Worm (Caenorhabditis elegans) whole organism, L4 larva: ENCODE measurements around the gene fbxa-170.

ENCODE experiments used
- D1046.2 ChIP-seq: fragments of 200-800 bp; sonication (Bioruptor generic); IDR thresholded peaks from 2 replicates; pipeline ENCODE4 v1.3.6; 2022; ENCODE audit warnings: missing genetic modification characterization, missing compliant biosample characterization
- F26F4.8 ChIP-seq: fragments of 200-800 bp; sonication (Bioruptor generic); conservative IDR thresholded peaks from 2 replicates; pipeline ENCODE4 v1.3.6; 2022; ENCODE audit warnings: missing genetic modification characterization, missing compliant biosample characterization
- F37D6.2 ChIP-seq: sonication (generic microtip); optimal IDR thresholded peaks from 2 replicates; lab custom pipeline; 2016; ENCODE audit warnings: mild to moderate bottlenecking, missing genetic modification characterization, missing compliant biosample characterization
- R02D3.7 ChIP-seq: fragments of 150-350 bp; sonication (generic microtip); optimal IDR thresholded peaks from 3 replicates; lab custom pipeline; 2014; ENCODE audit warnings: missing biosample characterization, missing genetic modification characterization
- T20F7.1 ChIP-seq: fragments of 200-800 bp; sonication (Bioruptor generic); optimal IDR thresholded peaks from 2 replicates; lab custom pipeline; 2018; ENCODE audit warnings: mild to moderate bottlenecking, missing genetic modification characterization, missing compliant biosample characterization
- T26A8.4 ChIP-seq: fragments of 200-800 bp; sonication (Bioruptor generic); IDR thresholded peaks from 2 replicates; pipeline ENCODE4 v1.3.6; 2022; ENCODE audit warnings: missing genetic modification characterization, missing compliant biosample characterization
- Y48G9A.11 ChIP-seq: fragments of 200-800 bp; sonication (Bioruptor generic); IDR thresholded peaks from 2 replicates; pipeline ENCODE4 v1.3.6; 2022; ENCODE audit warnings: missing genetic modification reagents, missing genetic modification characterization, missing compliant biosample characterization
- Y75B8A.6 ChIP-seq: fragments of 200-800 bp; sonication (Bioruptor generic); IDR thresholded peaks from 2 replicates; pipeline ENCODE4 v1.3.6; 2022; ENCODE audit warnings: missing genetic modification reagents, missing genetic modification characterization, missing compliant biosample characterization
- ZK546.5 ChIP-seq, 2 experiments: sonication (generic microtip); optimal IDR thresholded peaks; 2 replicates each; lab custom pipeline; 2017; ENCODE audit warnings: missing biosample characterization in 2 of 2, missing genetic modification characterization in 2 of 2
- aha-1 ChIP-seq: fragments of 150-350 bp; peaks from one replicate; lab custom pipeline; 2014; ENCODE audit warnings: missing biosample characterization, missing genetic modification characterization
- aly-2 ChIP-seq: sonication (generic microtip); optimal IDR thresholded peaks from 2 replicates; lab custom pipeline; 2018; ENCODE audit warnings: missing biosample characterization, missing genetic modification characterization
- attf-4 ChIP-seq: sonication (generic microtip); optimal IDR thresholded peaks from 3 replicates; lab custom pipeline; 2017; ENCODE audit warnings: missing biosample characterization, missing genetic modification characterization
- ceh-28 ChIP-seq: fragments of 150-350 bp; optimal IDR thresholded peaks from 2 replicates; lab custom pipeline; 2014; ENCODE audit warnings: missing biosample characterization, missing genetic modification reagents, missing genetic modification characterization
- ceh-44 ChIP-seq: fragments of 200-800 bp; sonication (Bioruptor generic); IDR thresholded peaks from 2 replicates; pipeline ENCODE4 v1.3.6; 2022; ENCODE audit warnings: missing genetic modification reagents, missing genetic modification characterization, missing compliant biosample characterization
- cey-2 ChIP-seq: sonication (generic microtip); optimal IDR thresholded peaks from 3 replicates; lab custom pipeline; 2017; ENCODE audit warnings: missing genetic modification characterization, mild to moderate bottlenecking, missing compliant biosample characterization, antibody characterized with exemption, borderline replicate concordance; ENCODE audit not compliant: insufficient read depth
- daf-12 ChIP-seq: fragments of 150-350 bp; optimal IDR thresholded peaks from 2 replicates; lab custom pipeline; 2014; ENCODE audit warnings: missing biosample characterization, missing genetic modification reagents, missing genetic modification characterization
- dmd-8 ChIP-seq: fragments of 200-800 bp; sonication (Bioruptor generic); IDR thresholded peaks from 2 replicates; pipeline ENCODE4 v1.3.6; 2022; ENCODE audit warnings: missing genetic modification characterization, missing compliant biosample characterization
- egl-43 ChIP-seq: fragments of 200-800 bp; sonication (Bioruptor generic); IDR thresholded peaks from 2 replicates; pipeline ENCODE4 v1.3.6; 2022; ENCODE audit warnings: missing genetic modification reagents, missing genetic modification characterization, missing compliant biosample characterization
- gei-8 ChIP-seq: fragments of 200-800 bp; sonication (Bioruptor generic); optimal IDR thresholded peaks from 2 replicates; lab custom pipeline; 2018; ENCODE audit warnings: mild to moderate bottlenecking, missing genetic modification characterization, missing compliant biosample characterization
- hif-1 ChIP-seq, 2 experiments: sonication (generic microtip); optimal IDR thresholded peaks; 2 replicates each; lab custom pipeline; 2016 to 2017; ENCODE audit warnings: missing compliant biosample characterization in 2 of 2, missing genetic modification characterization in 2 of 2, missing genetic modification reagents in 2 of 2, missing genotype in 2 of 2, mild to moderate bottlenecking in 1 of 2
- hlh-11 ChIP-seq: fragments of 200-800 bp; sonication (Bioruptor generic); optimal IDR thresholded peaks from 2 replicates; lab custom pipeline; 2018; ENCODE audit warnings: mild to moderate bottlenecking, missing genetic modification characterization, missing compliant biosample characterization
- hmg-1.1 ChIP-seq: fragments of 200-800 bp; sonication (Bioruptor generic); IDR thresholded peaks from 2 replicates; pipeline ENCODE4 v1.3.6; 2022; ENCODE audit warnings: missing genetic modification reagents, missing genetic modification characterization, missing compliant biosample characterization
- lin-38 ChIP-seq: fragments of 200-800 bp; sonication (Bioruptor generic); IDR thresholded peaks from 2 replicates; pipeline ENCODE4 v1.3.6; 2022; ENCODE audit warnings: missing genetic modification reagents, missing genetic modification characterization, missing compliant biosample characterization
- mdl-1 ChIP-seq, 2 experiments: fragments of 150-350 bp in 1 of 2; sonication (generic microtip) in 1 of 2; optimal IDR thresholded peaks; 2 replicates each; lab custom pipeline; 2014 to 2017; ENCODE audit warnings: missing biosample characterization in 2 of 2, missing genetic modification characterization in 2 of 2
- mdt-29 ChIP-seq: fragments of 200-800 bp; sonication (Bioruptor generic); IDR thresholded peaks from 2 replicates; pipeline ENCODE4 v1.3.6; 2022; ENCODE audit warnings: missing genetic modification reagents, missing genetic modification characterization, missing compliant biosample characterization
- mxl-3 ChIP-seq: fragments of 200-800 bp; sonication (Bioruptor generic); optimal IDR thresholded peaks from 2 replicates; lab custom pipeline; 2018; ENCODE audit warnings: mild to moderate bottlenecking, missing genetic modification characterization, missing compliant biosample characterization
- nhr-102 ChIP-seq: sonication (generic microtip); optimal IDR thresholded peaks from 2 replicates; lab custom pipeline; 2016; ENCODE audit warnings: mild to moderate bottlenecking, missing genetic modification characterization, moderate library complexity, missing compliant biosample characterization
- nhr-25 ChIP-seq: sonication (generic microtip); optimal IDR thresholded peaks from 2 replicates; lab custom pipeline; 2017; ENCODE audit warnings: missing genetic modification characterization, mild to moderate bottlenecking, missing compliant biosample characterization, antibody characterized with exemption, moderate library complexity, borderline replicate concordance; ENCODE audit not compliant: insufficient read depth
- nhr-48 ChIP-seq: sonication (generic microtip); optimal IDR thresholded peaks from 2 replicates; lab custom pipeline; 2016; ENCODE audit warnings: mild to moderate bottlenecking, missing genetic modification characterization, missing compliant biosample characterization
- pha-4 ChIP-seq, 2 experiments: fragments of 150-350 bp in 1 of 2; fragments of 200-800 bp in 1 of 2; sonication (Bioruptor generic) in 1 of 2; IDR thresholded peaks in 1 of 2; optimal IDR thresholded peaks in 1 of 2; 2 replicates each; pipeline versions ENCODE4 v1.3.6 to Lab custom; 2014 to 2022; ENCODE audit warnings: missing genetic modification characterization in 2 of 2, missing genetic modification reagents in 2 of 2, missing biosample characterization in 1 of 2, missing compliant biosample characterization in 1 of 2
- set-16 ChIP-seq: fragments of 200-800 bp; sonication (Bioruptor generic); IDR thresholded peaks from 2 replicates; pipeline ENCODE4 v1.3.6; 2022; ENCODE audit warnings: missing genetic modification reagents, missing genetic modification characterization, missing compliant biosample characterization
- snpc-1.2 ChIP-seq: fragments of 200-800 bp; sonication (Bioruptor generic); IDR thresholded peaks from 2 replicates; pipeline ENCODE4 v1.3.6; 2022; ENCODE audit warnings: missing genetic modification reagents, missing genetic modification characterization, missing compliant biosample characterization
- tag-97 ChIP-seq: fragments of 200-800 bp; sonication (Bioruptor generic); IDR thresholded peaks from 2 replicates; pipeline ENCODE4 v1.3.6; 2022; ENCODE audit warnings: missing genetic modification characterization, missing compliant biosample characterization
- unc-39 ChIP-seq: sonication (generic microtip); optimal IDR thresholded peaks from 2 replicates; lab custom pipeline; 2017; ENCODE audit warnings: missing biosample characterization, missing genetic modification characterization
- vab-7 ChIP-seq: fragments of 200-800 bp; sonication (Bioruptor generic); IDR thresholded peaks from 2 replicates; pipeline ENCODE4 v1.3.6; 2022; ENCODE audit warnings: missing genetic modification reagents, missing genetic modification characterization, missing compliant biosample characterization
- zip-11 ChIP-seq: fragments of 200-800 bp; sonication (Bioruptor generic); IDR thresholded peaks from 2 replicates; pipeline ENCODE4 v1.3.6; 2022; ENCODE audit warnings: missing genetic modification characterization, missing compliant biosample characterization
- ztf-11 ChIP-seq: fragments of 150-350 bp; optimal IDR thresholded peaks from 2 replicates; lab custom pipeline; 2014; ENCODE audit warnings: missing biosample characterization, missing genetic modification characterization

fbxa-170 gene

ce11 chrX:1707270-1707669 is 29.3 kb upstream of the fbxa-170 start:
- 0 out of 2 replicates have a peak, but pooled peaks have one; percentile 21 for TF ChIP-seq F26F4.8 (GFP tag; lab: Robert Waterston, UW)

DNA sequence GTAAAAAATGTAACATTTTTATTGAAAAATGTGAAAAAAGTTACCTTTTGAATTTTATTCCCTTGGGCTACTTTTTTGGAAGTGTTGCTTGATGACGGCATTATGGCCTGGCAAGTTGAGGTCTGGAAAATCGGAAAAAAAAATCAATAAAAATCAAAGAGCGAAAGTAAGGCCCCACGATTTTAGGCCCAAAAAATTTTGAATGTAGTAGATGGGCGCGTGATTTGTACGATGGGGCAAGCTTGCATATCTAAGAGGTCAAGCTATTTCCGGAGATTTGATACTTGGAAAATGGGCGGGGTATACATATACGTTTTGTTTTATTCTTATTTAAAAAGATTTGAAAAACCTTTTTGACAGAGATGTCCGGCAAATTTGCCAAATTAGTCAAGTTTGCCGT is 28.6 kb upstream of the fbxa-170 start, which contains the start of gene F07G6.5:
TSS of gene F07G6.5 (minus strand) at position 101 of the 400 bp plus-strand sequence.
- TF ChIP-seq vab-7 = no peak
- TF ChIP-seq F26F4.8 (GFP tag; lab: Robert Waterston, UW) = no peak
- no peak for TF ChIP-seq R02D3.7 (tag; lab: Kevin White, UChicago)
- no peak for TF ChIP-seq hif-1 (tag; optimal IDR thresholded peaks at IDR 0.05; lab: Kevin White, UChicago)
- no peak for TF ChIP-seq T26A8.4
- TF ChIP-seq nhr-25 = no peak
- no peak for TF ChIP-seq F37D6.2
- no peak for TF ChIP-seq ZK546.5 (tag; optimal IDR thresholded peaks at IDR 0.05; lab: Kevin White, UChicago)
- no peak for TF ChIP-seq daf-12 (tag; lab: Kevin White, UChicago)
- TF ChIP-seq zip-11 = no peak
- TF ChIP-seq aha-1 (tag; lab: Kevin White, UChicago) = no peak
- no peak for TF ChIP-seq attf-4

- no peak for TF ChIP-seq nhr-48
- TF ChIP-seq, all 104 proteins: peak for 0
Measured at ce11 chrX:1703840-1704239, 25.9 kb upstream of the fbxa-170 start, which contains the start of gene C36C9.5. C36C9.5 (minus strand) TSS chrX:1703940.

ce11 chrX:1703049-1703448 is 25.1 kb upstream of the fbxa-170 start:
- TF ChIP-seq gei-8 (GFP tag; lab: Kevin White, UChicago) = no peak
- TF ChIP-seq Y75B8A.6 (GFP tag; lab: Robert Waterston, UW) = no peak
- TF ChIP-seq tag-97 = no peak
- no peak for TF ChIP-seq mxl-3 (GFP tag; lab: Kevin White, UChicago)
- TF ChIP-seq egl-43 (GFP tag; lab: Robert Waterston, UW) = peak; percentile 64; the same call in 1 of the 2 replicates
- TF ChIP-seq ceh-28 = no peak
- no peak for TF ChIP-seq mdl-1 (tag; optimal IDR thresholded peaks at IDR 0.05; lab: Kevin White, UChicago)
- TF ChIP-seq ztf-11 (tag; lab: Kevin White, UChicago) = no peak
- no peak for TF ChIP-seq ceh-44 (GFP tag; lab: Robert Waterston, UW)
- TF ChIP-seq aha-1 (tag; lab: Kevin White, UChicago) = peak; percentile 44
- TF ChIP-seq cey-2 (tag; lab: Kevin White, UChicago) = no peak
- TF ChIP-seq R02D3.7 (tag; lab: Kevin White, UChicago) = no peak
- TF ChIP-seq hmg-1.1 (GFP tag; lab: Robert Waterston, UW) = no peak
- no peak for TF ChIP-seq dmd-8 (GFP tag; lab: Robert Waterston, UW)
- peak; percentile 92 for TF ChIP-seq set-16 (GFP tag; lab: Robert Waterston, UW)
- no peak for TF ChIP-seq unc-39 (tag; lab: Kevin White, UChicago)
- no peak for TF ChIP-seq T20F7.1
- TF ChIP-seq snpc-1.2 = no peak
- TF ChIP-seq zip-11 = no peak
- TF ChIP-seq D1046.2 (GFP tag; lab: Robert Waterston, UW) = no peak
- no peak; the same call in 1 of the 2 replicates for TF ChIP-seq lin-38 (GFP tag; lab: Robert Waterston, UW)

- no peak for TF ChIP-seq mdt-29 (GFP tag; lab: Robert Waterston, UW)
- TF ChIP-seq pha-4 (GFP tag; IDR thresholded peaks at IDR 0.05; lab: Robert Waterston, UW) = no peak
- TF ChIP-seq pha-4 (tag; optimal IDR thresholded peaks at IDR 0.05; lab: Kevin White, UChicago) = no peak
- TF ChIP-seq hlh-11 = no peak
- no peak for TF ChIP-seq aly-2 (tag; lab: Kevin White, UChicago)
- TF ChIP-seq Y48G9A.11 (GFP tag; lab: Robert Waterston, UW) = no peak
- TF ChIP-seq nhr-102 (tag; lab: Kevin White, UChicago) = no peak
Measured at ce11 chrX:1698476-1698875, 20.6 kb upstream of the fbxa-170 start.
